Fruit fly (Drosophila melanogaster): ENCODE results near the gene CG15764.

CG15764 gene

dm6 chrX:5895821-5896550, 27.1 kb downstream of the CG15764 start:
- TF ChIP-seq CG10348 (GFP tag; IDR thresholded peaks at IDR 0.05) (peak; percentile 94), rn (GFP tag; IDR thresholded peaks at IDR 0.05) (peak; percentile 98), CG9948 (tag; optimal IDR thresholded peaks at IDR 0.05) (peak; percentile 99), CG8301 (tag; optimal IDR thresholded peaks at IDR 0.05) (peak; percentile 99), CG15710 (tag; optimal IDR thresholded peaks at IDR 0.05) (peak; percentile 99), CG12605 (GFP tag; IDR thresholded peaks at IDR 0.05) (peak; percentile 98), Pif1B (GFP tag; optimal IDR thresholded peaks at IDR 0.05) (peak; percentile 98), fd96Ca (GFP tag; IDR thresholded peaks at IDR 0.05) (peak; percentile 99), Ets98B (GFP tag; IDR thresholded peaks at IDR 0.05) (peak; percentile 99), CG14655 (GFP tag; optimal IDR thresholded peaks at IDR 0.05) (peak; percentile 99), Pif1A (GFP tag; optimal IDR thresholded peaks at IDR 0.05) (peak; percentile 99), CG32121 (GFP tag; IDR thresholded peaks at IDR 0.05) (peak; percentile 99), CG4496 (GFP tag; IDR thresholded peaks at IDR 0.05) (peak; percentile 99), D1 (tag; optimal IDR thresholded peaks at IDR 0.05) (peak; percentile 88), CG13204 (GFP tag; optimal IDR thresholded peaks at IDR 0.05) (peak; percentile 98), gl (tag; optimal IDR thresholded peaks at IDR 0.05) (peak; percentile 98), CG8159 (tag; optimal IDR thresholded peaks at IDR 0.05) (peak; percentile 99), EcR (GFP tag; optimal IDR thresholded peaks at IDR 0.05) (peak; percentile 82), Snoo (tag; optimal IDR thresholded peaks at IDR 0.05) (peak; percentile 97), CG34367 (tag; optimal IDR thresholded peaks at IDR 0.05) (peak; percentile 99), CG17806 (tag; optimal IDR thresholded peaks at IDR 0.05) (peak; percentile 99)

dm6 chrX:5896809-5897700, 28.2 kb downstream of the CG15764 start:
- TF ChIP-seq fd96Ca (GFP tag; IDR thresholded peaks at IDR 0.05) (peak; percentile 62; the same call in 1 of the 3 replicates), CG14655 (GFP tag; optimal IDR thresholded peaks at IDR 0.05) (peak; percentile 50), Pif1A (GFP tag; optimal IDR thresholded peaks at IDR 0.05) (peak; percentile 10), Ets98B (GFP tag; IDR thresholded peaks at IDR 0.05) (peak; percentile 73), Snoo (tag; optimal IDR thresholded peaks at IDR 0.05) (peak; percentile 16), CG10348 (GFP tag; IDR thresholded peaks at IDR 0.05) (no peak), gl (tag; optimal IDR thresholded peaks at IDR 0.05) (peak; percentile 25), CG17806 (tag; optimal IDR thresholded peaks at IDR 0.05) (peak; percentile 51), CG13204 (GFP tag; optimal IDR thresholded peaks at IDR 0.05) (no peak), CG15710 (tag; optimal IDR thresholded peaks at IDR 0.05) (peak; percentile 36), EcR (GFP tag; optimal IDR thresholded peaks at IDR 0.05) (no peak), rn (GFP tag; IDR thresholded peaks at IDR 0.05) (no peak), D1 (tag; optimal IDR thresholded peaks at IDR 0.05) (no peak), CG8159 (tag; optimal IDR thresholded peaks at IDR 0.05) (peak; percentile 52), CG8301 (tag; optimal IDR thresholded peaks at IDR 0.05) (peak; percentile 54), CG34367 (tag; optimal IDR thresholded peaks at IDR 0.05) (peak; percentile 54), CG32121 (GFP tag; IDR thresholded peaks at IDR 0.05) (peak; percentile 25; the same call in 1 of the 2 replicates), CG12605 (GFP tag; IDR thresholded peaks at IDR 0.05) (peak; percentile 44; the same call in 1 of the 2 replicates), CG9948 (tag; optimal IDR thresholded peaks at IDR 0.05) (peak; percentile 17), Pif1B (GFP tag; optimal IDR thresholded peaks at IDR 0.05) (no peak), CG4496 (GFP tag; IDR thresholded peaks at IDR 0.05) (peak; percentile 75)

dm6 chrX:5899241-5900145, 30.6 kb downstream of the CG15764 start:
- no peak for TF ChIP-seq CG34367 (tag; optimal IDR thresholded peaks at IDR 0.05)
- peak; percentile 30 for TF ChIP-seq EcR (GFP tag; optimal IDR thresholded peaks at IDR 0.05)
- TF ChIP-seq fd96Ca (GFP tag; IDR thresholded peaks at IDR 0.05), result peak; percentile 58; the same call in 1 of the 3 replicates
- TF ChIP-seq CG8301 (tag; optimal IDR thresholded peaks at IDR 0.05), result no peak
- peak; percentile 29 for TF ChIP-seq CG15710 (tag; optimal IDR thresholded peaks at IDR 0.05)
- no peak for TF ChIP-seq D1 (tag; optimal IDR thresholded peaks at IDR 0.05)
- peak; percentile 30 for TF ChIP-seq gl (tag; optimal IDR thresholded peaks at IDR 0.05)
- no peak for TF ChIP-seq CG8159 (tag; optimal IDR thresholded peaks at IDR 0.05)
- TF ChIP-seq Pif1A (GFP tag; optimal IDR thresholded peaks at IDR 0.05), result no peak
- peak; percentile 74 for TF ChIP-seq CG4496 (GFP tag; IDR thresholded peaks at IDR 0.05)
- peak; percentile 44 for TF ChIP-seq Ets98B (GFP tag; IDR thresholded peaks at IDR 0.05)
- TF ChIP-seq CG14655 (GFP tag; optimal IDR thresholded peaks at IDR 0.05), result peak; percentile 35
- TF ChIP-seq Pif1B (GFP tag; optimal IDR thresholded peaks at IDR 0.05), result no peak
- no peak for TF ChIP-seq CG10348 (GFP tag; IDR thresholded peaks at IDR 0.05)
- no peak for TF ChIP-seq CG9948 (tag; optimal IDR thresholded peaks at IDR 0.05)
- peak; percentile 40 for TF ChIP-seq Snoo (tag; optimal IDR thresholded peaks at IDR 0.05)
- TF ChIP-seq CG12605 (GFP tag; IDR thresholded peaks at IDR 0.05), result peak; percentile 30; the same call in 1 of the 2 replicates
- peak; percentile 81 for TF ChIP-seq CG13204 (GFP tag; optimal IDR thresholded peaks at IDR 0.05)
- TF ChIP-seq rn (GFP tag; IDR thresholded peaks at IDR 0.05), result no peak
- 0 out of 2 replicates have a peak, but pooled peaks have one; percentile 36 for TF ChIP-seq CG32121 (GFP tag; IDR thresholded peaks at IDR 0.05)
- no peak for TF ChIP-seq CG17806 (tag; optimal IDR thresholded peaks at IDR 0.05)
